Fruit fly (Drosophila melanogaster): Measurements from ENCODE around the gene Dred.

DNA sequence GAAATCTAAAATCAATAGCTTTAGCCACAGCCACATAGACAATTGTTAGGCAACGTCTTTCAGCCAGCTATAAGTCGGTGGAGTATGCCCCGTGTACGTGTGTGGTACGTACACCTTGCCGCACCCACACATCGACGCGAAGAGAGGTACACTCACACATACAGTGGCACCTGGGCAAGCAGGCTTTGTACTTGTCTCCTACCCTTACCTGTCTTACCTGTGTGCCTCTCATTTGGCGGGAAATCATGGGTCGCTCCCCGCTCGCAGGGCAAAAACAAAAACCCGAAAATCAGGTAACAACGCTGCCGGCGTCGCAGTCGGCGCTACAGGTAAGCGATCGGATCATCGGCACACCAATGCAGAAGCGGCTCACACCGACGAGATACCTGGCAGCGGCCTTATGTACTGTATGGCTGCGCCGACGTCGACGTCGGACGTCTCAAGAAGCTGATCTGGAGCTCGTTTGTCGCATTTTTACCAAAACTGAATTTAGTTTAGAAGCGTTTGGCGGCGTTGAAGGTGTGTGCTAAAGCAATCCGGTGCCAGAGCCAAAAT is 18.2 kb upstream of the Dred start:
- no peak for TF ChIP-seq pan (optimal IDR thresholded peaks at IDR 0.05)
- TF ChIP-seq CG8478 (optimal IDR thresholded peaks at IDR 0.05) = no peak
- TF ChIP-seq EcR (GFP tag; optimal IDR thresholded peaks at IDR 0.05) = no peak
- no peak for TF ChIP-seq psq (optimal IDR thresholded peaks at IDR 0.05)
- TF ChIP-seq usp (GFP tag; optimal IDR thresholded peaks at IDR 0.05) = no peak
- no peak for TF ChIP-seq Dll (optimal IDR thresholded peaks at IDR 0.05)
